Fruit fly (Drosophila melanogaster) whole organism, embryonic: Measurements from ENCODE around the gene betaGlu.
A peak's percentile ranks its signal among the peaks of the same experiment; 100 is the strongest.

Source experiments
- ATbp ChIP-seq: fragments of 200-800 bp; sonication (Bioruptor generic); optimal IDR thresholded peaks from 2 replicates; lab custom pipeline; 2017; ENCODE audit warnings: missing biosample characterization, mild to moderate bottlenecking, missing genetic modification characterization, missing genetic modification reagents
- Awh ChIP-seq: fragments of 200-800 bp; sonication (Bioruptor generic); IDR thresholded peaks from 2 replicates; pipeline ENCODE4, ENCODE4 v1.3.6; 2022; ENCODE audit warnings: missing biosample characterization, missing genetic modification characterization
- B-H2 ChIP-seq: fragments of 200-800 bp; sonication (Bioruptor generic); optimal IDR thresholded peaks from 2 replicates; lab custom pipeline; 2018; ENCODE audit warnings: missing biosample characterization, mild to moderate bottlenecking, missing genetic modification characterization
- C15 ChIP-seq: fragments of 200-800 bp; sonication (Bioruptor generic); IDR thresholded peaks from 3 replicates; pipeline ENCODE4 v1.3.6; 2022; ENCODE audit warnings: missing biosample characterization, missing genetic modification characterization
- CG10147 ChIP-seq: fragments of 200-800 bp; sonication (Bioruptor generic); optimal IDR thresholded peaks from 2 replicates; lab custom pipeline; 2019; ENCODE audit warnings: missing biosample characterization, mild to moderate bottlenecking, missing genetic modification characterization, moderate library complexity
- CG10274 ChIP-seq: fragments of 200-800 bp; sonication (Bioruptor generic); optimal IDR thresholded peaks from 3 replicates; lab custom pipeline; 2017; ENCODE audit warnings: missing biosample characterization, mild to moderate bottlenecking, missing genetic modification characterization
- CG11695 ChIP-seq: fragments of 200-800 bp; sonication (Bioruptor generic); IDR thresholded peaks from 3 replicates; pipeline ENCODE4 v1.3.6; 2022; ENCODE audit warnings: missing biosample characterization, missing genetic modification characterization
- CG12155 ChIP-seq: fragments of 200-800 bp; sonication (Bioruptor generic); optimal IDR thresholded peaks from 3 replicates; lab custom pipeline; 2016; ENCODE audit warnings: missing biosample characterization, missing genetic modification characterization
- CG1233 ChIP-seq: fragments of 200-800 bp; sonication (Bioruptor generic); optimal IDR thresholded peaks from 4 replicates; lab custom pipeline; 2018; ENCODE audit warnings: missing biosample characterization, mild to moderate bottlenecking, missing genetic modification characterization
- CG12659 ChIP-seq: fragments of 200-800 bp; sonication (Bioruptor generic); optimal IDR thresholded peaks from 3 replicates; lab custom pipeline; 2017; ENCODE audit warnings: mild to moderate bottlenecking, missing biosample characterization, missing genetic modification reagents, missing genetic modification characterization
- CG14860 ChIP-seq: fragments of 200-800 bp; sonication (Bioruptor generic); IDR thresholded peaks from 3 replicates; pipeline ENCODE4 v1.3.6; 2022; ENCODE audit warnings: missing biosample characterization, missing genetic modification characterization; ENCODE audit not compliant: partially characterized antibody
- CG15073 ChIP-seq: fragments of 200-800 bp; sonication (Bioruptor generic); optimal IDR thresholded peaks from 2 replicates; lab custom pipeline; 2016; ENCODE audit warnings: missing biosample characterization, missing genetic modification characterization
- CG18764 ChIP-seq: fragments of 200-800 bp; sonication (Bioruptor generic); optimal IDR thresholded peaks from 3 replicates; lab custom pipeline; 2016; ENCODE audit warnings: missing biosample characterization, missing genetic modification characterization
- CG2712 ChIP-seq: fragments of 200-800 bp; optimal IDR thresholded peaks from 3 replicates; lab custom pipeline; 2019; ENCODE audit warnings: missing biosample characterization, mild to moderate bottlenecking, missing genetic modification characterization, moderate library complexity
- CG3281 ChIP-seq: fragments of 200-800 bp; sonication (Bioruptor generic); optimal IDR thresholded peaks from 3 replicates; lab custom pipeline; 2017; ENCODE audit warnings: missing biosample characterization, mild to moderate bottlenecking, missing genetic modification characterization
- CG4360 ChIP-seq: fragments of 200-800 bp; sonication (Bioruptor generic); IDR thresholded peaks from 2 replicates; pipeline ENCODE4 v1.3.6; 2022; ENCODE audit warnings: missing biosample characterization, missing genetic modification characterization
- CG43689 ChIP-seq: fragments of 200-800 bp; sonication (Bioruptor generic); IDR thresholded peaks from 2 replicates; pipeline ENCODE4 v1.3.6; 2022; ENCODE audit warnings: missing biosample characterization, missing genetic modification characterization
- CG4424 ChIP-seq: fragments of 200-800 bp; sonication (Bioruptor generic); optimal IDR thresholded peaks from 3 replicates; lab custom pipeline; 2016; ENCODE audit warnings: missing biosample characterization, missing genetic modification characterization
- CG8388 ChIP-seq: fragments of 200-800 bp; sonication (Bioruptor generic); optimal IDR thresholded peaks from 2 replicates; lab custom pipeline; 2019; ENCODE audit warnings: missing biosample characterization, mild to moderate bottlenecking, missing genetic modification characterization, moderate library complexity
- D ChIP-seq, 2 experiments: fragments of 200-800 bp in 1 of 2; fragments of >200 bp in 1 of 2; sonication (Bioruptor generic) in 1 of 2; optimal IDR thresholded peaks; 2 replicates in 1 of 2; 3 replicates in 1 of 2; lab custom pipeline; 2017; ENCODE audit warnings: mild to moderate bottlenecking in 1 of 2, missing biosample characterization in 1 of 2, missing genetic modification characterization in 1 of 2, missing genetic modification reagents in 1 of 2
- Deaf1 ChIP-seq: fragments of 200-800 bp; optimal IDR thresholded peaks from 3 replicates; lab custom pipeline; 2019; ENCODE audit warnings: missing biosample characterization, mild to moderate bottlenecking, missing genetic modification characterization, moderate library complexity
- Dp ChIP-seq: fragments of 200-800 bp; sonication (Bioruptor generic); optimal IDR thresholded peaks from 2 replicates; lab custom pipeline; 2018; ENCODE audit warnings: missing biosample characterization, mild to moderate bottlenecking, missing genetic modification characterization, moderate library complexity
- Fer1 ChIP-seq: fragments of 200-800 bp; sonication (Bioruptor generic); optimal IDR thresholded peaks from 2 replicates; lab custom pipeline; 2017; ENCODE audit warnings: missing biosample characterization, mild to moderate bottlenecking, missing genetic modification characterization
- Hr3 ChIP-seq: fragments of 200-800 bp; sonication (Bioruptor generic); optimal IDR thresholded peaks from 3 replicates; lab custom pipeline; 2016; ENCODE audit warnings: missing biosample characterization, missing genetic modification characterization
- MBD-R2 ChIP-seq: fragments of 200-800 bp; sonication (Bioruptor generic); IDR thresholded peaks from 2 replicates; pipeline ENCODE4 v1.3.6; 2022; ENCODE audit warnings: missing biosample characterization, missing genetic modification characterization
- Max ChIP-seq: fragments of 200-800 bp; sonication (Bioruptor generic); optimal IDR thresholded peaks from 2 replicates; lab custom pipeline; 2016; ENCODE audit warnings: missing biosample characterization, mild to moderate bottlenecking, missing genetic modification characterization
- Med ChIP-seq: fragments of 200-800 bp; sonication (Bioruptor generic); peaks from one replicate; lab custom pipeline; 2016; ENCODE audit warnings: missing biosample characterization, missing genetic modification characterization, mild to moderate bottlenecking, inconsistent platforms, moderate library complexity
- Myb ChIP-seq: fragments of 200-800 bp; sonication (Bioruptor generic); optimal IDR thresholded peaks from 2 replicates; lab custom pipeline; 2016; ENCODE audit warnings: missing biosample characterization, missing genetic modification characterization
- Optix ChIP-seq: fragments of 200-800 bp; sonication (Bioruptor generic); IDR thresholded peaks from 3 replicates; pipeline ENCODE4 v1.3.6; 2022; ENCODE audit warnings: missing biosample characterization, missing genetic modification characterization
- Poxn ChIP-seq: fragments of 200-800 bp; sonication (Bioruptor generic); IDR thresholded peaks from 2 replicates; pipeline ENCODE4 v1.3.6; 2022; ENCODE audit warnings: missing biosample characterization, missing genetic modification characterization
- Ptx1 ChIP-seq: fragments of 200-800 bp; sonication (Bioruptor generic); IDR thresholded peaks from 2 replicates; pipeline ENCODE4 v1.3.6; 2022; ENCODE audit warnings: missing biosample characterization, missing genetic modification characterization
- TFAM ChIP-seq: fragments of 200-800 bp; sonication (Bioruptor generic); optimal IDR thresholded peaks from 2 replicates; lab custom pipeline; 2017; ENCODE audit warnings: missing biosample characterization, missing genetic modification characterization, inconsistent platforms
- Xrp1 ChIP-seq: fragments of 200-800 bp; sonication (Bioruptor generic); IDR thresholded peaks from 2 replicates; pipeline ENCODE4 v1.3.6; 2022; ENCODE audit warnings: missing biosample characterization, missing genetic modification characterization
- YL-1 ChIP-seq: fragments of 200-800 bp; sonication (Bioruptor generic); optimal IDR thresholded peaks from 3 replicates; lab custom pipeline; 2017; ENCODE audit warnings: missing biosample characterization, mild to moderate bottlenecking, missing genetic modification characterization
- abd-A ChIP-seq: fragments of 200-800 bp; sonication (Bioruptor generic); optimal IDR thresholded peaks from 3 replicates; lab custom pipeline; 2019; ENCODE audit warnings: missing biosample characterization, mild to moderate bottlenecking, missing genetic modification characterization, moderate library complexity
- bsh ChIP-seq, 2 experiments: fragments of 200-800 bp; sonication (Bioruptor generic); optimal IDR thresholded peaks; 2 replicates each; lab custom pipeline; 2017 to 2018; ENCODE audit warnings: mild to moderate bottlenecking in 2 of 2, missing biosample characterization in 2 of 2, missing genetic modification characterization in 2 of 2, moderate library complexity in 1 of 2
- caup ChIP-seq: fragments of 200-800 bp; sonication (Bioruptor generic); optimal IDR thresholded peaks from 3 replicates; lab custom pipeline; 2017; ENCODE audit warnings: missing biosample characterization, mild to moderate bottlenecking, missing genetic modification characterization, moderate library complexity; ENCODE audit not compliant: severe bottlenecking
- corto ChIP-seq: fragments of 200-800 bp; sonication (Bioruptor generic); optimal IDR thresholded peaks from 2 replicates; lab custom pipeline; 2016; ENCODE audit warnings: missing biosample characterization, mild to moderate bottlenecking, missing genetic modification characterization, moderate library complexity
- gro ChIP-seq: fragments of 200-800 bp; sonication (Bioruptor generic); optimal IDR thresholded peaks from 2 replicates; lab custom pipeline; 2016; ENCODE audit warnings: missing biosample characterization, missing genetic modification characterization
- hth ChIP-seq: fragments of >200 bp; optimal IDR thresholded peaks from 2 replicates; lab custom pipeline; 2017; ENCODE audit warnings: inconsistent platforms
- inv ChIP-seq: fragments of 200-800 bp; sonication (Bioruptor generic); IDR thresholded peaks from 2 replicates; pipeline ENCODE4 v1.3.6; 2022; ENCODE audit warnings: missing biosample characterization, missing genetic modification characterization; ENCODE audit not compliant: partially characterized antibody
- lilli ChIP-seq: fragments of 200-800 bp; sonication (Bioruptor generic); optimal IDR thresholded peaks from 3 replicates; lab custom pipeline; 2016; ENCODE audit warnings: missing biosample characterization, missing genetic modification characterization
- pros ChIP-seq: fragments of 200-800 bp; sonication (Bioruptor generic); optimal IDR thresholded peaks from 3 replicates; lab custom pipeline; 2019; ENCODE audit warnings: missing biosample characterization, mild to moderate bottlenecking, missing genetic modification characterization, moderate library complexity
- row ChIP-seq: fragments of 200-800 bp; sonication (Bioruptor generic); IDR thresholded peaks from 3 replicates; pipeline ENCODE4 v1.3.6; 2022; ENCODE audit warnings: missing biosample characterization, missing genetic modification characterization
- sc ChIP-seq, 3 experiments: fragments of >200 bp in 2 of 3; fragments of 200-800 bp in 1 of 3; sonication (Bioruptor generic) in 1 of 3; optimal IDR thresholded peaks; 2 replicates in 2 of 3; 3 replicates in 1 of 3; lab custom pipeline; 2017; ENCODE audit warnings: mild to moderate bottlenecking in 1 of 3, missing biosample characterization in 1 of 3, missing genetic modification characterization in 1 of 3, missing genetic modification reagents in 1 of 3
- scrt ChIP-seq: fragments of 200-800 bp; sonication (Bioruptor generic); optimal IDR thresholded peaks from 2 replicates; lab custom pipeline; 2018; ENCODE audit warnings: missing biosample characterization, mild to moderate bottlenecking, missing genetic modification characterization, moderate library complexity
- so ChIP-seq: fragments of 200-800 bp; sonication (Bioruptor generic); IDR thresholded peaks from 3 replicates; pipeline ENCODE4 v1.3.6; 2022; ENCODE audit warnings: missing biosample characterization, missing genetic modification characterization
- tgo ChIP-seq: fragments of 200-800 bp; sonication (Bioruptor generic); IDR thresholded peaks from 3 replicates; pipeline ENCODE4 v1.3.6; 2022; ENCODE audit warnings: missing biosample characterization, missing genetic modification characterization
- ttk ChIP-seq: fragments of 200-800 bp; sonication (Bioruptor generic); IDR thresholded peaks from 2 replicates; pipeline ENCODE4 v2.1.2; 2022; ENCODE audit warnings: missing biosample characterization, missing genetic modification characterization
- vnd ChIP-seq: fragments of 200-800 bp; sonication (Bioruptor generic); IDR thresholded peaks from 3 replicates; pipeline ENCODE4 v1.3.6; 2022; ENCODE audit warnings: missing biosample characterization, missing genetic modification characterization; ENCODE audit not compliant: partially characterized antibody

The betaGlu gene

dm6 chr3R:31721958-31722357, 49.7 kb downstream of the betaGlu start (continued):
- TF ChIP-seq D (optimal IDR thresholded peaks at IDR 0.05; lab: Kevin White, UChicago) (no peak), D (GFP tag; optimal IDR thresholded peaks at IDR 0.05; lab: Kevin White, UChicago) (no peak), CG4424 (GFP tag; lab: Kevin White, UChicago) (no peak), CG10147 (no peak), vnd (no peak), abd-A (peak; percentile 34), Ptx1 (GFP tag; lab: Robert Waterston, UW) (no peak), Med (GFP tag; lab: Kevin White, UChicago) (peak; percentile 83), CG43689 (GFP tag; lab: Robert Waterston, UW) (no peak), lilli (no peak), gro (GFP tag; lab: Kevin White, UChicago) (no peak), CG10274 (GFP tag; lab: Kevin White, UChicago) (no peak), MBD-R2 (GFP tag; lab: Robert Waterston, UW) (peak; percentile 26; the same call in 1 of the 2 replicates), CG1233 (GFP tag; lab: Kevin White, UChicago) (no peak), CG11695 (GFP tag; lab: Robert Waterston, UW) (0 out of 3 replicates have a peak, but pooled peaks have one; percentile 29), Optix (GFP tag; lab: Robert Waterston, UW) (no peak), inv (GFP tag; lab: Robert Waterston, UW) (no peak), CG3281 (no peak), caup (GFP tag; lab: Kevin White, UChicago) (no peak), tgo (GFP tag; lab: Robert Waterston, UW) (0 out of 3 replicates have a peak, but pooled peaks have one; percentile 13), Xrp1 (GFP tag; lab: Robert Waterston, UW) (0 out of 2 replicates have a peak, but pooled peaks have one; percentile 16), corto (no peak), CG12155 (GFP tag; lab: Kevin White, UChicago) (no peak), B-H2 (GFP tag; lab: Kevin White, UChicago) (peak; percentile 58), pros (peak; percentile 14), bsh (GFP tag; optimal IDR thresholded peaks at IDR 0.05; lab: Kevin White, UChicago) (no peak), TFAM (no peak), CG12659 (peak; percentile 16), CG14860 (GFP tag; lab: Robert Waterston, UW) (0 out of 3 replicates have a peak, but pooled peaks have one; percentile 28), ttk (GFP tag; lab: Robert Waterston, UW) (peak; percentile 44; the same call in 1 of the 2 replicates), CG15073 (GFP tag; lab: Kevin White, UChicago) (no peak), Awh (GFP tag; lab: Robert Waterston, UW) (no peak), C15 (GFP tag; lab: Robert Waterston, UW) (no peak), YL-1 (GFP tag; lab: Kevin White, UChicago) (no peak), Hr3 (GFP tag; lab: Kevin White, UChicago) (no peak), CG8388 (GFP tag; lab: Kevin White, UChicago) (no peak), hth (lab: Kevin White, UChicago) (no peak), Max (GFP tag; lab: Kevin White, UChicago) (no peak), ATbp (peak; percentile 32), CG18764 (GFP tag; lab: Kevin White, UChicago) (no peak), CG2712 (tag; lab: Kevin White, UChicago) (no peak), so (peak; percentile 52; the same call in 1 of the 3 replicates), CG4360 (GFP tag; lab: Robert Waterston, UW) (no peak), Myb (no peak), Poxn (GFP tag; lab: Robert Waterston, UW) (no peak), Deaf1 (tag; lab: Kevin White, UChicago) (no peak), scrt (GFP tag; lab: Kevin White, UChicago) (no peak), sc (optimal IDR thresholded peaks at IDR 0.05; lab: Kevin White, UChicago) (no peak), sc (GFP tag; optimal IDR thresholded peaks at IDR 0.05; lab: Kevin White, UChicago) (no peak), Dp (GFP tag; lab: Kevin White, UChicago) (no peak), row (GFP tag; lab: Robert Waterston, UW) (0 out of 3 replicates have a peak, but pooled peaks have one; percentile 6), Fer1 (GFP tag; lab: Kevin White, UChicago) (peak; percentile 53)
